Worm (Caenorhabditis elegans) whole organism, L2 larva: ENCODE results near the gene sre-39.

Experiments used
- R02D3.7 ChIP-seq: fragments of 150-350 bp; optimal IDR thresholded peaks from 2 replicates; lab custom pipeline; 2014; ENCODE audit warnings: missing biosample characterization, missing genetic modification characterization
- Y55F3AM.14 ChIP-seq: fragments of 200-800 bp; sonication (Bioruptor generic); optimal IDR thresholded peaks from 2 replicates; lab custom pipeline; 2018; ENCODE audit warnings: mild to moderate bottlenecking, missing genetic modification characterization, missing compliant biosample characterization
- alr-1 ChIP-seq: fragments of 150-350 bp; optimal IDR thresholded peaks from 2 replicates; lab custom pipeline; 2014; ENCODE audit warnings: missing biosample characterization, missing genetic modification characterization
- aly-2 ChIP-seq: fragments of 150-350 bp; optimal IDR thresholded peaks from 2 replicates; lab custom pipeline; 2014; ENCODE audit warnings: missing biosample characterization, missing genetic modification characterization
- ama-1 ChIP-seq: fragments of 150-350 bp; optimal IDR thresholded peaks from 2 replicates; lab custom pipeline; 2018; ENCODE audit warnings: inconsistent platforms
- ceh-16 ChIP-seq: fragments of 150-350 bp; optimal IDR thresholded peaks from 2 replicates; lab custom pipeline; 2014; ENCODE audit warnings: missing biosample characterization, missing genetic modification characterization
- ceh-82 ChIP-seq: fragments of 150-350 bp; optimal IDR thresholded peaks from 2 replicates; lab custom pipeline; 2014; ENCODE audit warnings: missing biosample characterization, missing genetic modification characterization
- crh-2 ChIP-seq: sonication (generic microtip); optimal IDR thresholded peaks from 2 replicates; lab custom pipeline; 2017; ENCODE audit warnings: missing biosample characterization, missing genetic modification characterization
- dmd-4 ChIP-seq: sonication (generic microtip); optimal IDR thresholded peaks from 2 replicates; lab custom pipeline; 2017; ENCODE audit warnings: missing biosample characterization, missing genetic modification characterization
- egl-27 ChIP-seq: sonication (generic microtip); optimal IDR thresholded peaks from 3 replicates; lab custom pipeline; 2017; ENCODE audit warnings: missing biosample characterization, missing genetic modification reagents, missing genetic modification characterization
- elt-1 ChIP-seq: fragments of 150-350 bp; optimal IDR thresholded peaks from 2 replicates; lab custom pipeline; 2014; ENCODE audit warnings: missing biosample characterization, missing genetic modification characterization
- fos-1 ChIP-seq: fragments of 150-350 bp; optimal IDR thresholded peaks from 2 replicates; lab custom pipeline; 2014; ENCODE audit warnings: missing biosample characterization, missing genetic modification characterization
- lin-11 ChIP-seq: fragments of 150-350 bp; sonication (generic microtip); optimal IDR thresholded peaks from 2 replicates; lab custom pipeline; 2014; ENCODE audit warnings: missing biosample characterization, missing genetic modification characterization, inconsistent platforms, mixed read lengths
- lin-13 ChIP-seq: fragments of 150-350 bp; optimal IDR thresholded peaks from 2 replicates; lab custom pipeline; 2014; ENCODE audit warnings: missing biosample characterization, missing genetic modification reagents, missing genetic modification characterization
- lin-39 ChIP-seq: fragments of 150-350 bp; optimal IDR thresholded peaks from 2 replicates; lab custom pipeline; 2014; ENCODE audit warnings: missing biosample characterization, missing genetic modification reagents, missing genetic modification characterization
- lsy-2 ChIP-seq, 2 experiments: fragments of 150-350 bp in 1 of 2; sonication (generic microtip) in 1 of 2; optimal IDR thresholded peaks; 2 replicates each; lab custom pipeline; 2014 to 2017; ENCODE audit warnings: missing biosample characterization in 2 of 2, missing genetic modification characterization in 2 of 2
- mbf-1 ChIP-seq: sonication (generic microtip); optimal IDR thresholded peaks from 2 replicates; lab custom pipeline; 2017; ENCODE audit warnings: missing biosample characterization, missing genetic modification characterization
- nhr-10 ChIP-seq: sonication (generic microtip); optimal IDR thresholded peaks from 2 replicates; lab custom pipeline; 2017; ENCODE audit warnings: missing biosample characterization, missing genetic modification characterization
- nhr-11 ChIP-seq: fragments of 150-350 bp; optimal IDR thresholded peaks from 2 replicates; lab custom pipeline; 2014; ENCODE audit warnings: missing biosample characterization, missing genetic modification characterization
- nhr-12 ChIP-seq: fragments of 150-350 bp; optimal IDR thresholded peaks from 2 replicates; lab custom pipeline; 2014; ENCODE audit warnings: missing biosample characterization, missing genetic modification characterization
- nhr-21 ChIP-seq: fragments of 150-350 bp; optimal IDR thresholded peaks from 2 replicates; lab custom pipeline; 2014; ENCODE audit warnings: missing biosample characterization, missing genetic modification characterization
- nhr-237 ChIP-seq: fragments of 150-350 bp; optimal IDR thresholded peaks from 2 replicates; lab custom pipeline; 2014; ENCODE audit warnings: missing biosample characterization, missing genetic modification characterization
- nhr-25 ChIP-seq: fragments of 150-350 bp; sonication (generic microtip); optimal IDR thresholded peaks from 3 replicates; lab custom pipeline; 2014; ENCODE audit warnings: missing biosample characterization, missing genetic modification characterization
- nhr-6 ChIP-seq: fragments of 150-350 bp; optimal IDR thresholded peaks from 2 replicates; lab custom pipeline; 2014; ENCODE audit warnings: missing biosample characterization, missing genetic modification characterization
- nhr-77 ChIP-seq: fragments of 150-350 bp; optimal IDR thresholded peaks from 2 replicates; lab custom pipeline; 2014; ENCODE audit warnings: missing biosample characterization, missing genetic modification characterization
- peb-1 ChIP-seq: fragments of 150-350 bp; optimal IDR thresholded peaks from 2 replicates; lab custom pipeline; 2014; ENCODE audit warnings: missing biosample characterization, missing genetic modification characterization
- sem-4 ChIP-seq: fragments of 150-350 bp; optimal IDR thresholded peaks from 2 replicates; lab custom pipeline; 2014; ENCODE audit warnings: missing biosample characterization, missing genetic modification reagents, missing genetic modification characterization
- skn-1 ChIP-seq: sonication (generic microtip); optimal IDR thresholded peaks from 2 replicates; lab custom pipeline; 2017; ENCODE audit warnings: missing biosample characterization, missing genetic modification characterization
- sma-9 ChIP-seq, 2 experiments: fragments of 150-350 bp in 1 of 2; sonication (generic microtip) in 1 of 2; optimal IDR thresholded peaks; 2 replicates each; lab custom pipeline; 2014 to 2016; ENCODE audit warnings: missing genetic modification characterization in 2 of 2, mild to moderate bottlenecking in 1 of 2, missing biosample characterization in 1 of 2, missing compliant biosample characterization in 1 of 2, missing genetic modification reagents in 1 of 2, moderate library complexity in 1 of 2
- unc-39 ChIP-seq: fragments of 150-350 bp; optimal IDR thresholded peaks from 2 replicates; lab custom pipeline; 2014; ENCODE audit warnings: missing biosample characterization, missing genetic modification characterization
- zag-1 ChIP-seq: fragments of 150-350 bp; optimal IDR thresholded peaks from 2 replicates; lab custom pipeline; 2014; ENCODE audit warnings: missing biosample characterization, missing genetic modification characterization
- ztf-11 ChIP-seq: sonication (generic microtip); optimal IDR thresholded peaks from 2 replicates; lab custom pipeline; 2017; ENCODE audit warnings: missing biosample characterization, missing genetic modification characterization
- ztf-4 ChIP-seq: fragments of 150-350 bp; optimal IDR thresholded peaks from 2 replicates; lab custom pipeline; 2014; ENCODE audit warnings: missing biosample characterization, missing genetic modification characterization

Gene sre-39

DNA sequence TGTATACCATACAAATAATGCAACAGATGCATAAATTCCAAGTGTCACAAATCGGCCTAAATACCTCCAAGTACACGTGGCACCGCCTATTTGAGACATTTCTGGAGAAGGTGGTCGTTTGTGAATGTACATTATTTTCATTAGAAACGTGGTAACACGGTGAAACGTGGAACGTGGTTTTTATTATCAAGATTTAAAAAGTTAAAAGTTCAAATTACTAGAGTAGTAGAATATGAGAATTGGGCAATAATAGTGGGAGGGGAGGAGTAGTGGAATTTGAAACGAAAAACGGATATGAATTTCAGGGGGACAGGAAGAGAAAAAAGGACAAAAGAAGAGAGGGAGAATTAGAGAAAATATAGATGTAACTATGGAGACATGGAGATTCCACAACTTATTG lies 31.2 kb upstream of the sre-39 start, which contains the start of gene fut-6:
TSS of gene fut-6 (minus strand) at position 101 of the 400 bp plus-strand sequence.
- TF ChIP-seq nhr-25 (tag; lab: Kevin White, UChicago) (no peak), lsy-2 (tag; optimal IDR thresholded peaks at IDR 0.05; lab: Kevin White, UChicago) (no peak)

DNA sequence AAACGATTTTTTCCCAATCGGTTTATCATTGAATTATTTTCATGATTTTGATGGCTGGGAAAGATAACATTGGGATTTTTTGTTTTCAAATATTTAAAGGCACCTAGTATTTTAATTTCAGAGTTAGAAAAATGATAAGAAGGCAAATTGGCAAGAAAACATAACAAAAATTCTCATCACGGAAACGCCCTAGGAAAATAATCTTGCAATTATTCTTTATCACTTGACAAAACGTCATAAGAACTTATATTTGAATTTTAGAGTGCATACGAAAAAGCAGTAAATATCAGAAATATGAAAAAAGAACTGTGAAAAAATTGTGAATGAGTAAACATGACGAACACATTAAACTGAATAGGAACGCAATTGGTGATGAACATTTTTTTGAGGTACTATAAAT lies 29.7 kb upstream of the sre-39 start:
- no peak for TF ChIP-seq peb-1 (tag; lab: Kevin White, UChicago)
- no peak for TF ChIP-seq Y55F3AM.14 (GFP tag; lab: Kevin White, UChicago)
- TF ChIP-seq fos-1, result peak; percentile 49
- TF ChIP-seq, all 48 proteins: peak for 1

DNA sequence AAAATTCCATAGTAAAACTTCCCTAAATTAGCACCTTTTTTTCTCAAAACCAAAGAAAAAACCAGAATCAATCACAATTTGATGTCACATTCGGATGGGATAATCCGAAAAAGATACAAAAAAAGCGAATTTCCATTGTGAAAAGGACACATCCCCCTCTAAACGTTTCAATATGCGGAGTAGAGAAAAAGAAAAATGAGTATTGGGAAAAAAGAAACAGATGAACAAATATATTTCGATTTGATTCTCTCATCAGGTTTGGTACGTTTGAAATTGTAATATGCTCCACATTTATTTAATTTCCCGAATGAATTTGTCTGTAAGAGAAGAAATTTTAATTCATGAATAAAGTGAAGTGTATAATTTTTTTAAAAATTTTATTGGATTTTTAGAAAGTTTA lies 28.8 kb upstream of the sre-39 start:
- no peak for TF ChIP-seq skn-1 (tag; lab: Kevin White, UChicago)
- TF ChIP-seq nhr-237 (tag; lab: Kevin White, UChicago), result no peak
- TF ChIP-seq, all 48 proteins: peak for 0

DNA sequence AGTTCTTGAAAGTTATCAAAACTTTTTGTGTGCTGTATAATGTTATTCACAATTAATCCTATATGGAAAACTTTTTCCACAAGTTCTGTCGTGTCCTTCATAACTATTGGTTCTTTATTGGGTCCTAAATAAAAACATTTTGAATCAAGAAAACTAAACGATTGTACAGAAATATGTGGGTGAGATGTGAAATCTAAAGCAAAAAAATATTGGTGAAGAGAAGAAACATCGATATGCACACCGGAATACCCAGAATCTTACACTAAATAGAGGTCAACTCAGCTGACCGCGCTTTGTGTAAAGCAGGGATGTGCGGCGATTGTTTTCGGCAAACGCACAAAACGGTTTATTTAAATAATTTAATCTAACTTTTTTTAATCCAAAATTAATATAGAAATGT lies 25.8 kb upstream of the sre-39 start, which contains the start of gene T05A7.13:
TSS of gene T05A7.13 (minus strand) at position 101 of the 400 bp plus-strand sequence.
- TF ChIP-seq nhr-11 (tag; lab: Kevin White, UChicago) (no peak), nhr-77 (tag; lab: Kevin White, UChicago) (no peak), lin-39 (tag; lab: Kevin White, UChicago) (no peak), egl-27 (tag; lab: Kevin White, UChicago) (no peak), lin-11 (tag; lab: Kevin White, UChicago) (no peak), zag-1 (tag; lab: Kevin White, UChicago) (no peak)

DNA sequence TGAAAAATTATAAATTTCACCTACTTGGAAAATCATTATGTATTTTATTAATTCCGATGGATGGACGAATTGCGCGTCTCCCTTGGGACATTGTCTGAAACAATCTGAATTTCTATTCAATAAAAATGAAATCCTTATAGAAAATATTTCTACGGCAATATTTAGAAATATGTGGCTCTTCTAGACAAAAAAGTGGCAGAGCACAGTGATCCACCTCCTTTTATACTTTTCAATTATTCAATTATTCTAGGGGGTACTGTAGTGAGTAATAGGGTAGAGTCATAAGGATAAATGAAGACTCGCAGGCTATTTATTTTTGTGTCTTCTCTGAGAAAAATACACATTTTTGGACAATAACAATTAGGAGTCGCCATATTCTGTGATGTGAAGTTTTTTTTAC lies 23.9 kb upstream of the sre-39 start, which contains the start of gene T05A7.12:
TSS of gene T05A7.12 (minus strand) at position 101 of the 400 bp plus-strand sequence.
- TF ChIP-seq ama-1 (lab: Kevin White, UChicago), result no peak

DNA sequence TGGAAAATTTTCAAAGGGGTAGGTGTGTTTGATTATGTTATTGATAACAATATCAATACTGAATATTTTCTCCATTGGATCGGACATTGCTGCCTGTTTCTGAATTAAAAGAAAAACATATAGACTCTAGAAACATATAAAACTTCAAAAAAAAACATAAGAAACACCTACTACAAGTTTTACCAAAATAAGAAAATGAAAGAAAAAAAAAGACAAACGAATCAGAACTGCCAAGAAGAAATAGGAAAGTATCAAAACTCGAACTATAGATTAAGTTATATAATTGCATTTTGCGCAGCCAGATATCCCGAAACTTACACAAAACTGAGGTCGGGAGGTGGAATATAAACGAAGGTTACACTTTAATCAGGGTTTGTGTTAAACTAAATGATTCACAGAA lies 21.7 kb upstream of the sre-39 start, which contains the start of gene T05A7.11:
TSS of gene T05A7.11 (minus strand) at position 101 of the 400 bp plus-strand sequence.
- TF ChIP-seq ztf-11 (tag; lab: Kevin White, UChicago) (no peak), nhr-77 (tag; lab: Kevin White, UChicago) (no peak), zag-1 (tag; lab: Kevin White, UChicago) (no peak), nhr-11 (tag; lab: Kevin White, UChicago) (no peak), peb-1 (tag; lab: Kevin White, UChicago) (no peak), dmd-4 (tag; lab: Kevin White, UChicago) (no peak), crh-2 (tag; lab: Kevin White, UChicago) (no peak), nhr-6 (no peak), nhr-12 (tag; lab: Kevin White, UChicago) (no peak), ceh-16 (tag; lab: Kevin White, UChicago) (no peak), Y55F3AM.14 (GFP tag; lab: Kevin White, UChicago) (no peak), nhr-10 (no peak), sem-4 (no peak), mbf-1 (no peak), aly-2 (tag; lab: Kevin White, UChicago) (no peak), elt-1 (tag; lab: Kevin White, UChicago) (no peak), ama-1 (lab: Kevin White, UChicago) (no peak), unc-39 (tag; lab: Kevin White, UChicago) (no peak)

DNA sequence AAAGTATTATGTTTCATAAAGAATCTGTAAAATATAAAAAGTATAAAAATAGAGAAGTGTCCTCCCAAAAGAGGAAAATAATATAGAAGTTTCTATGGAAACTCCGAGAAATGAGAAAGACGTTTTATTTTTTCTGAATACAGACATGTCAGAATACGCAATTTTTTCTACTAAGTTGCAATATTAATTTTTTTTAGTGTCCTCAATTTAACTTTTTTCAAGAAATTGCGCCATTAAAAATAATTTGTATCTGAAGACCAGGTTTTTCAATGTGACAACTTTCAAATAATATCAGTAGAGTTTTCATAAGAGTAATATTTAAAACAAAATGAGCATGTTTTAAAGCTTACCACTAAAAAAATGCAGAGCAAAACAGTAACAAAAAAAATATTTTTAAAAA lies 19.5 kb upstream of the sre-39 start, which contains the start of gene fut-5:
TSS of gene fut-5 (minus strand) at position 101 of the 400 bp plus-strand sequence.
- no peak for TF ChIP-seq lin-39 (tag; lab: Kevin White, UChicago)
- TF ChIP-seq peb-1 (tag; lab: Kevin White, UChicago), result no peak
- no peak for TF ChIP-seq R02D3.7 (tag; lab: Kevin White, UChicago)
- TF ChIP-seq sma-9 (GFP tag; optimal IDR thresholded peaks at IDR 0.05; lab: Kevin White, UChicago), result no peak
- no peak for TF ChIP-seq sma-9 (tag; optimal IDR thresholded peaks at IDR 0.05; lab: Kevin White, UChicago)
- TF ChIP-seq ceh-82 (tag; lab: Kevin White, UChicago), result no peak
- TF ChIP-seq lin-13, result no peak
- no peak for TF ChIP-seq sem-4
- no peak for TF ChIP-seq ztf-4 (tag; lab: Kevin White, UChicago)
- TF ChIP-seq ztf-11 (tag; lab: Kevin White, UChicago), result no peak
- TF ChIP-seq nhr-77 (tag; lab: Kevin White, UChicago), result no peak
- no peak for TF ChIP-seq egl-27 (tag; lab: Kevin White, UChicago)
- TF ChIP-seq alr-1, result no peak
- TF ChIP-seq aly-2 (tag; lab: Kevin White, UChicago), result no peak
- TF ChIP-seq mbf-1, result no peak
- no peak for TF ChIP-seq nhr-21 (tag; lab: Kevin White, UChicago)
- TF ChIP-seq Y55F3AM.14 (GFP tag; lab: Kevin White, UChicago), result no peak
